Fruit fly (Drosophila melanogaster) whole organism, embryonic: ENCODE results near the gene CG15728.

Experiments
- Abd-B ChIP-seq: fragments of 200-800 bp; sonication (Bioruptor generic); optimal IDR thresholded peaks from 2 replicates; lab custom pipeline; 2018; ENCODE audit warnings: missing biosample characterization, mild to moderate bottlenecking, missing genetic modification characterization, moderate library complexity
- Bdp1 ChIP-seq: fragments of 200-800 bp; sonication (Bioruptor generic); optimal IDR thresholded peaks from 3 replicates; lab custom pipeline; 2016; ENCODE audit warnings: missing biosample characterization, missing genetic modification characterization
- Bgb ChIP-seq: fragments of 200-800 bp; sonication (Bioruptor generic); IDR thresholded peaks from 2 replicates; pipeline ENCODE4 v1.3.6; 2022; ENCODE audit warnings: missing biosample characterization, missing genetic modification characterization; ENCODE audit not compliant: partially characterized antibody
- CG11398 ChIP-seq: fragments of 200-800 bp; sonication (Bioruptor generic); optimal IDR thresholded peaks from 2 replicates; lab custom pipeline; 2016; ENCODE audit warnings: missing biosample characterization, missing genetic modification characterization
- CG12236 ChIP-seq: fragments of 200-800 bp; sonication (Bioruptor generic); optimal IDR thresholded peaks from 2 replicates; lab custom pipeline; 2016; ENCODE audit warnings: missing biosample characterization, missing genetic modification characterization
- CG12942 ChIP-seq: fragments of 200-800 bp; sonication (Bioruptor generic); optimal IDR thresholded peaks from 3 replicates; lab custom pipeline; 2016; ENCODE audit warnings: missing biosample characterization, missing genetic modification characterization
- CG13775 ChIP-seq: fragments of 200-800 bp; sonication (Bioruptor generic); optimal IDR thresholded peaks from 3 replicates; lab custom pipeline; 2017; ENCODE audit warnings: missing biosample characterization, mild to moderate bottlenecking, missing genetic modification characterization
- CG14860 ChIP-seq: fragments of 200-800 bp; sonication (Bioruptor generic); IDR thresholded peaks from 3 replicates; pipeline ENCODE4 v1.3.6; 2022; ENCODE audit warnings: missing biosample characterization, missing genetic modification characterization; ENCODE audit not compliant: partially characterized antibody
- CG15011 ChIP-seq: fragments of 200-800 bp; sonication (Bioruptor generic); optimal IDR thresholded peaks from 3 replicates; lab custom pipeline; 2018; ENCODE audit warnings: missing biosample characterization, mild to moderate bottlenecking, missing genetic modification characterization
- CG1602 ChIP-seq: fragments of 200-800 bp; sonication (Bioruptor generic); optimal IDR thresholded peaks from 3 replicates; lab custom pipeline; 2016; ENCODE audit warnings: missing biosample characterization, missing genetic modification characterization
- CG16779 ChIP-seq: fragments of 200-800 bp; sonication (Bioruptor generic); IDR thresholded peaks from 2 replicates; pipeline ENCODE4 v1.3.6; 2022; ENCODE audit warnings: missing biosample characterization, missing genetic modification characterization
- CG1832 ChIP-seq: fragments of 200-800 bp; sonication (Bioruptor generic); optimal IDR thresholded peaks from 2 replicates; lab custom pipeline; 2017; ENCODE audit warnings: missing biosample characterization, mild to moderate bottlenecking, missing genetic modification characterization, inconsistent platforms
- CG2202 ChIP-seq: fragments of 200-800 bp; sonication (Bioruptor generic); optimal IDR thresholded peaks from 2 replicates; lab custom pipeline; 2018; ENCODE audit warnings: missing biosample characterization, mild to moderate bottlenecking, missing genetic modification characterization
- CG2678 ChIP-seq: fragments of 200-800 bp; sonication (Bioruptor generic); optimal IDR thresholded peaks from 3 replicates; lab custom pipeline; 2019; ENCODE audit warnings: missing biosample characterization, mild to moderate bottlenecking, missing genetic modification characterization, moderate library complexity
- CG2875 ChIP-seq: fragments of 200-800 bp; sonication (Bioruptor generic); optimal IDR thresholded peaks from 2 replicates; lab custom pipeline; 2017; ENCODE audit warnings: missing biosample characterization, mild to moderate bottlenecking, missing genetic modification characterization, missing genetic modification reagents
- CG3065 ChIP-seq: fragments of 200-800 bp; sonication (Bioruptor generic); optimal IDR thresholded peaks from 2 replicates; lab custom pipeline; 2016; ENCODE audit warnings: missing biosample characterization, missing genetic modification characterization
- CG33213 ChIP-seq: fragments of 200-800 bp; sonication (Bioruptor generic); optimal IDR thresholded peaks from 3 replicates; lab custom pipeline; 2016; ENCODE audit warnings: missing biosample characterization, missing genetic modification characterization
- CG34422 ChIP-seq: fragments of 200-800 bp; sonication (Bioruptor generic); IDR thresholded peaks from 3 replicates; pipeline ENCODE4 v1.3.6; 2022; ENCODE audit warnings: missing biosample characterization, missing genetic modification characterization
- CG6765 ChIP-seq: fragments of 200-800 bp; sonication (Bioruptor generic); optimal IDR thresholded peaks from 3 replicates; lab custom pipeline; 2017; ENCODE audit warnings: missing biosample characterization, mild to moderate bottlenecking, missing genetic modification characterization
- CG7963 ChIP-seq: fragments of 200-800 bp; sonication (Bioruptor generic); IDR thresholded peaks from 3 replicates; pipeline ENCODE4 v1.3.6; 2022; ENCODE audit warnings: missing biosample characterization, missing genetic modification characterization; ENCODE audit not compliant: partially characterized antibody
- CG8089 ChIP-seq: fragments of 200-800 bp; sonication (Bioruptor generic); optimal IDR thresholded peaks from 3 replicates; lab custom pipeline; 2016; ENCODE audit warnings: missing biosample characterization, missing genetic modification characterization
- GATAe ChIP-seq: fragments of 200-800 bp; sonication (Bioruptor generic); conservative IDR thresholded peaks from 2 replicates; pipeline ENCODE4 v1.3.6; 2022; ENCODE audit warnings: missing biosample characterization, missing genetic modification characterization
- H15 ChIP-seq: fragments of 200-800 bp; sonication (Bioruptor generic); IDR thresholded peaks from 3 replicates; pipeline ENCODE4 v1.3.6; 2022; ENCODE audit warnings: missing biosample characterization, missing genetic modification characterization
- H2.0 ChIP-seq: fragments of 200-800 bp; sonication (Bioruptor generic); IDR thresholded peaks from 2 replicates; pipeline ENCODE4 v1.3.6; 2022; ENCODE audit warnings: missing biosample characterization, missing genetic modification characterization
- Hr51 ChIP-seq, 2 experiments: fragments of 200-800 bp; sonication (Bioruptor generic); optimal IDR thresholded peaks; 2 replicates in 1 of 2; 3 replicates in 1 of 2; lab custom pipeline; 2016 to 2018; ENCODE audit warnings: missing biosample characterization in 2 of 2, missing genetic modification characterization in 2 of 2, mild to moderate bottlenecking in 1 of 2, moderate library complexity in 1 of 2
- MBD-R2 ChIP-seq: fragments of 200-800 bp; sonication (Bioruptor generic); IDR thresholded peaks from 2 replicates; pipeline ENCODE4 v1.3.6; 2022; ENCODE audit warnings: missing biosample characterization, missing genetic modification characterization
- NFAT ChIP-seq: fragments of 200-800 bp; sonication (Bioruptor generic); IDR thresholded peaks from 2 replicates; pipeline ENCODE4 v1.3.6; 2022; ENCODE audit warnings: missing biosample characterization, missing genetic modification characterization
- NfI ChIP-seq: fragments of 200-800 bp; sonication (Bioruptor generic); optimal IDR thresholded peaks from 3 replicates; lab custom pipeline; 2018; ENCODE audit warnings: missing biosample characterization, mild to moderate bottlenecking, missing genetic modification characterization, moderate library complexity
- Spps ChIP-seq: fragments of 200-800 bp; sonication (Bioruptor generic); optimal IDR thresholded peaks from 2 replicates; lab custom pipeline; 2018; ENCODE audit warnings: missing biosample characterization, mild to moderate bottlenecking, missing genetic modification characterization
- Sry-δ ChIP-seq: fragments of 200-800 bp; sonication (Bioruptor generic); optimal IDR thresholded peaks from 2 replicates; lab custom pipeline; 2016; ENCODE audit warnings: missing biosample characterization, missing genetic modification characterization
- ap ChIP-seq: fragments of 200-800 bp; sonication (Bioruptor generic); IDR thresholded peaks from 2 replicates; pipeline ENCODE4 v1.3.6; 2022; ENCODE audit warnings: missing biosample characterization, missing genetic modification characterization
- ara ChIP-seq: fragments of 200-800 bp; sonication (Bioruptor generic); IDR thresholded peaks from 2 replicates; pipeline ENCODE4 v1.3.6; 2022; ENCODE audit warnings: missing biosample characterization, missing genetic modification characterization
- ase ChIP-seq: fragments of 200-800 bp; sonication (Bioruptor generic); IDR thresholded peaks from 3 replicates; pipeline ENCODE4 v1.3.6; 2022; ENCODE audit warnings: missing biosample characterization, missing genetic modification characterization
- ash1 ChIP-seq: fragments of 200-800 bp; sonication (Bioruptor generic); optimal IDR thresholded peaks from 2 replicates; lab custom pipeline; 2018; ENCODE audit warnings: missing biosample characterization, mild to moderate bottlenecking, missing genetic modification characterization
- bbx ChIP-seq: fragments of 200-800 bp; sonication (Bioruptor generic); IDR thresholded peaks from 2 replicates; pipeline ENCODE4 v1.3.6; 2022; ENCODE audit warnings: missing biosample characterization, missing genetic modification characterization; ENCODE audit not compliant: partially characterized antibody
- emc ChIP-seq: fragments of 200-800 bp; sonication (Bioruptor generic); optimal IDR thresholded peaks from 2 replicates; lab custom pipeline; 2016; ENCODE audit warnings: missing biosample characterization, missing genetic modification characterization
- fu2 ChIP-seq: fragments of 200-800 bp; sonication (Bioruptor generic); optimal IDR thresholded peaks from 2 replicates; lab custom pipeline; 2016; ENCODE audit warnings: missing biosample characterization, missing genetic modification characterization
- gfzf ChIP-seq: fragments of 200-800 bp; sonication (Bioruptor generic); optimal IDR thresholded peaks from 2 replicates; lab custom pipeline; 2016; ENCODE audit warnings: missing biosample characterization, mild to moderate bottlenecking, missing genetic modification characterization, moderate library complexity
- grn ChIP-seq: fragments of 200-800 bp; sonication (Bioruptor generic); optimal IDR thresholded peaks from 3 replicates; lab custom pipeline; 2017; ENCODE audit warnings: missing biosample characterization, missing genetic modification characterization
- gro ChIP-seq: fragments of 200-800 bp; sonication (Bioruptor generic); optimal IDR thresholded peaks from 2 replicates; lab custom pipeline; 2016; ENCODE audit warnings: missing biosample characterization, missing genetic modification characterization
- lmd ChIP-seq: fragments of 200-800 bp; sonication (Bioruptor generic); IDR thresholded peaks from 2 replicates; pipeline ENCODE4 v1.3.6; 2022; ENCODE audit warnings: missing biosample characterization, missing genetic modification characterization
- oc ChIP-seq: fragments of 200-800 bp; sonication (Bioruptor generic); optimal IDR thresholded peaks from 2 replicates; lab custom pipeline; 2018; ENCODE audit warnings: missing biosample characterization, mild to moderate bottlenecking, missing genetic modification characterization, moderate library complexity
- odd ChIP-seq: fragments of 200-800 bp; sonication (Bioruptor generic); optimal IDR thresholded peaks from 2 replicates; lab custom pipeline; 2017; ENCODE audit warnings: missing biosample characterization, mild to moderate bottlenecking, missing genetic modification characterization
- otp ChIP-seq: fragments of 200-800 bp; sonication (Bioruptor generic); IDR thresholded peaks from 3 replicates; pipeline ENCODE4, ENCODE4 v1.3.6; 2022; ENCODE audit warnings: missing biosample characterization, missing genetic modification characterization
- pho ChIP-seq: fragments of 200-800 bp; sonication (Bioruptor generic); optimal IDR thresholded peaks from 2 replicates; lab custom pipeline; 2016; ENCODE audit warnings: missing biosample characterization, missing genetic modification characterization
- sqz ChIP-seq: fragments of 200-800 bp; sonication (Bioruptor generic); optimal IDR thresholded peaks from 3 replicates; lab custom pipeline; 2018; ENCODE audit warnings: missing biosample characterization, mild to moderate bottlenecking, missing genetic modification characterization
- toy ChIP-seq: fragments of 200-800 bp; sonication (Bioruptor generic); IDR thresholded peaks from 2 replicates; pipeline ENCODE4 v1.3.6; 2022; ENCODE audit warnings: missing biosample characterization, missing genetic modification characterization
- trh ChIP-seq: fragments of 200-800 bp; sonication (Bioruptor generic); optimal IDR thresholded peaks from 2 replicates; lab custom pipeline; 2016; ENCODE audit warnings: missing biosample characterization, missing genetic modification characterization
- wdn ChIP-seq: fragments of 200-800 bp; sonication (Bioruptor generic); IDR thresholded peaks from 2 replicates; pipeline ENCODE4 v1.3.6; 2022; ENCODE audit warnings: missing biosample characterization, missing genetic modification characterization

The CG15728 gene

DNA sequence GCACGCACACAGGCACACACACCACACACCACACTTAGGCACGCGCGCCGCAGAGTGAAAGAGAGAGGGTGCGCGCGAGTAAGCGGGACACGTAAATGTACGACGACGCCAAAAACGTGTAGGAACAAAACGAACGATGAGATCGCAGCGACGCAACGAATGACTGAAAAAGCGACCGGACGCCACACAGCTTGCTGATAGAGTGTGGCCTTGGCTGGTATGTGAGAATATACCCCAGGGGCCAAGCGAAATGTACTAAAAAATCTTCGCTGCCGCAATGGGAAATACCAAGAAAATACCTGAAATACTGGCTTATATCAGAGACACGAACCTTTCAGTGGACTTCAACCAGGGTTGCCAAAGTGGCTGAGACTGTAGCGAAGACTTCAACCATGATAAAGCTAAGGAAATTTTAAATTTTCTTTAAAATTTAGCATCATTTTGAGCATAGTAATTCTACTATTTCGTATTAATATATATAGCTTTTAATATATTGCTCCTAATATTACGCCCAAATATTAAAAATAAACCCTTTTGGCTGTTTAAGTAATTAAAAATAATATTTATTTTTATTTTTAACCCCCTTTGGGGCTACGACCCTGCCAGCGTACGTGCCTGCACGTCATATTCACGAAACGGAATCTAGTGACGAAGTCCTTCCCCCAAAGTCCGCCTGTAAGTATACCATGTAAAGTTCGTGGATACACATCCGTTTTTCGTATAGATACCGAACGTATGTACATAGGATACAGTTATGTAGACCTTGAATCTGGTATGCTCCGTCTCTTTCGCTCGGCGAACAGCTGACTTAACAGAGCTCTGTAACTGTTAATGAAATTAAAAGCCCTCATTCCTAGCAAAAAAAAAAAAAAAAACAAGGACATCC lies 40.9 kb upstream of the CG15728 start, which contains the start of gene Pits (continued):
- TF ChIP-seq Spps: peak; percentile 14
- peak; percentile 83 for TF ChIP-seq ash1 (GFP tag; lab: Kevin White, UChicago)
- no peak; the same call in 2 of the 3 replicates for TF ChIP-seq otp (GFP tag; lab: Robert Waterston, UW)
- peak; percentile 30 for TF ChIP-seq odd (GFP tag; lab: Kevin White, UChicago)
- TF ChIP-seq gfzf (GFP tag; lab: Kevin White, UChicago): peak; percentile 99
- TF ChIP-seq Bgb (GFP tag; lab: Robert Waterston, UW): peak; percentile 76; the same call in 1 of the 2 replicates
- TF ChIP-seq CG1832: peak; percentile 91
- TF ChIP-seq ase (GFP tag; lab: Robert Waterston, UW): no peak
- TF ChIP-seq GATAe: no peak; the same call in 1 of the 2 replicates
- peak; percentile 35 for TF ChIP-seq pho
- TF ChIP-seq ap (GFP tag; lab: Robert Waterston, UW): no peak
- peak; percentile 33 for TF ChIP-seq CG6765 (GFP tag; lab: Kevin White, UChicago)
- TF ChIP-seq MBD-R2 (GFP tag; lab: Robert Waterston, UW): no peak; the same call in 1 of the 2 replicates
- peak; percentile 73 for TF ChIP-seq CG16779 (GFP tag; lab: Robert Waterston, UW)
- peak; percentile 66; the same call in 1 of the 2 replicates for TF ChIP-seq NFAT
- 0 out of 2 replicates have a peak, but pooled peaks have one; percentile 22 for TF ChIP-seq wdn (GFP tag; lab: Robert Waterston, UW)
- no peak for TF ChIP-seq trh (GFP tag; lab: Kevin White, UChicago)
- TF ChIP-seq Abd-B (GFP tag; lab: Kevin White, UChicago): peak; percentile 27
- TF ChIP-seq Sry-δ (GFP tag; lab: Kevin White, UChicago): peak; percentile 46
- no peak for TF ChIP-seq CG12942
- peak; percentile 64 for TF ChIP-seq CG2678 (tag; lab: Kevin White, UChicago)
- no peak; the same call in 2 of the 3 replicates for TF ChIP-seq CG14860 (GFP tag; lab: Robert Waterston, UW)
- peak; percentile 53 for TF ChIP-seq CG11398 (GFP tag; lab: Kevin White, UChicago)
- TF ChIP-seq H2.0 (GFP tag; lab: Robert Waterston, UW): no peak
- TF ChIP-seq CG15011 (GFP tag; lab: Kevin White, UChicago): no peak
- no peak for TF ChIP-seq emc
- peak; percentile 24 for TF ChIP-seq Bdp1 (GFP tag; lab: Kevin White, UChicago)
- TF ChIP-seq CG8089: no peak
- peak; percentile 45; the same call in 1 of the 2 replicates for TF ChIP-seq lmd (GFP tag; lab: Robert Waterston, UW)
- no peak for TF ChIP-seq sqz (GFP tag; lab: Kevin White, UChicago)
- TF ChIP-seq H15 (GFP tag; lab: Robert Waterston, UW): no peak
- no peak for TF ChIP-seq toy (GFP tag; lab: Robert Waterston, UW)
- TF ChIP-seq CG1602: peak; percentile 45
- TF ChIP-seq gro (GFP tag; lab: Kevin White, UChicago): peak; percentile 87
- no peak for TF ChIP-seq CG2875
- peak; percentile 34 for TF ChIP-seq CG13775
- TF ChIP-seq NfI (GFP tag; lab: Kevin White, UChicago): no peak
- TF ChIP-seq CG33213 (GFP tag; lab: Kevin White, UChicago): peak; percentile 87
- TF ChIP-seq CG7963 (GFP tag; lab: Robert Waterston, UW): no peak
- no peak for TF ChIP-seq CG3065 (GFP tag; lab: Kevin White, UChicago)
- TF ChIP-seq CG12236 (GFP tag; lab: Kevin White, UChicago): no peak
- TF ChIP-seq CG34422: peak; percentile 86
- TF ChIP-seq bbx (GFP tag; lab: Robert Waterston, UW): peak; percentile 71
- TF ChIP-seq Hr51 (GFP tag; optimal IDR thresholded peaks at IDR 0.05; lab: Kevin White, UChicago): peak; percentile 18 to 45
- no peak for TF ChIP-seq fu2
- no peak for TF ChIP-seq oc (tag; lab: Kevin White, UChicago)
- peak; percentile 62 for TF ChIP-seq ara
- TF ChIP-seq CG2202 (tag; lab: Kevin White, UChicago): no peak
- TF ChIP-seq grn (GFP tag; lab: Kevin White, UChicago): peak; percentile 53
